Worm (Caenorhabditis elegans) whole organism, L4/young adult: ENCODE measurements around the gene srp-7.

Experiments used
- W03F9.2 ChIP-seq: fragments of 150-350 bp; optimal IDR thresholded peaks from 2 replicates; lab custom pipeline; 2014; ENCODE audit warnings: missing biosample characterization, missing genetic modification characterization
- dao-5 ChIP-seq: sonication (generic microtip); optimal IDR thresholded peaks from 2 replicates; lab custom pipeline; 2016; ENCODE audit warnings: missing genotype, missing genetic modification characterization, moderate library complexity, missing compliant biosample characterization
- him-1 ChIP-seq: sonication (generic microtip); optimal IDR thresholded peaks from 2 replicates; lab custom pipeline; 2016; ENCODE audit warnings: missing genotype, missing genetic modification reagents, missing genetic modification characterization, missing compliant biosample characterization

DNA sequence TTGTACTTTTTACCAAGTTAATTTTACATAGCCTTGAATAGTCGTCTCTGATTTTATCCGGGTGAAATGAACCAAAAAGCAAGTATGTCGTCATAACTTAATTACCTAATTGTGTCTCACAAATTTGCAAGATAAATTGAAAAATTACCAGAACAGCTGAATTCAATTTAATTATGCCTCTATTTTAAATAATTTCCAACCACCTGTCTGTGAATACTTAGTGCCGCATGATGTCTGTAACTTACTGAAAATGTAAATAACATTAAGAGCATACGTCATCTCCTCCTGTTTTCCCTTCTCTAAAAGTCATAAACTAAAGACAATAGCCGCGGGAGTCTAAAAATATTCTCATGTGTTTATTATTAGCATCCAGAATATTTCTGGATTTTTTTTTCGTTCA is 8.6 kb upstream of the srp-7 start:
- TF ChIP-seq him-1 (tag; lab: Kevin White, UChicago) (no peak), W03F9.2 (no peak), dao-5 (tag; lab: Kevin White, UChicago) (no peak)
